Worm (Caenorhabditis elegans) whole organism, L1 larva: ENCODE results near the gene unc-2.

Source experiments
- C04F5.9 ChIP-seq: sonication (generic microtip); optimal IDR thresholded peaks from 2 replicates; lab custom pipeline; 2016; ENCODE audit warnings: missing genetic modification characterization, missing compliant biosample characterization
- C16A3.4 ChIP-seq: fragments of 150-350 bp; optimal IDR thresholded peaks from 2 replicates; lab custom pipeline; 2014; ENCODE audit warnings: missing biosample characterization, missing genetic modification characterization
- C34B4.2 ChIP-seq: sonication (generic microtip); optimal IDR thresholded peaks from 2 replicates; lab custom pipeline; 2017; ENCODE audit warnings: mild to moderate bottlenecking, missing genetic modification characterization, missing compliant biosample characterization
- aly-2 ChIP-seq: fragments of 150-350 bp; optimal IDR thresholded peaks from 2 replicates; lab custom pipeline; 2014; ENCODE audit warnings: missing biosample characterization, missing genetic modification characterization
- ceh-8 ChIP-seq: fragments of 200-800 bp; sonication (Bioruptor generic); optimal IDR thresholded peaks from 2 replicates; lab custom pipeline; 2018; ENCODE audit warnings: mild to moderate bottlenecking, missing genetic modification characterization, moderate library complexity, missing compliant biosample characterization
- ceh-90 ChIP-seq: sonication (generic microtip); optimal IDR thresholded peaks from 2 replicates; lab custom pipeline; 2016; ENCODE audit warnings: missing genetic modification characterization, missing compliant biosample characterization
- ces-1 ChIP-seq: fragments of 150-350 bp; optimal IDR thresholded peaks from 2 replicates; lab custom pipeline; 2014; ENCODE audit warnings: missing biosample characterization, missing genetic modification reagents, missing genetic modification characterization
- dpl-1 ChIP-seq, 3 experiments: fragments of 150-350 bp in 2 of 3; sonication (generic microtip) in 1 of 3; optimal IDR thresholded peaks; 2 replicates each; lab custom pipeline; 2014 to 2017; ENCODE audit warnings: missing biosample characterization in 3 of 3, missing genetic modification characterization in 3 of 3, missing genetic modification reagents in 3 of 3
- dsc-1 ChIP-seq: sonication (generic microtip); optimal IDR thresholded peaks from 2 replicates; lab custom pipeline; 2016; ENCODE audit warnings: mild to moderate bottlenecking, missing genetic modification characterization, missing compliant biosample characterization
- efl-1 ChIP-seq, 4 experiments: fragments of 150-350 bp; optimal IDR thresholded peaks in 3 of 4; peaks in 1 of 4; 1 replicate in 1 of 4; 2 replicates in 3 of 4; lab custom pipeline; 2014; ENCODE audit warnings: missing biosample characterization in 2 of 4, missing genetic modification characterization in 2 of 4, missing genetic modification reagents in 2 of 4
- efl-3 ChIP-seq: fragments of 200-800 bp; sonication (Bioruptor generic); optimal IDR thresholded peaks from 2 replicates; lab custom pipeline; 2018; ENCODE audit warnings: mild to moderate bottlenecking, missing genetic modification characterization, missing compliant biosample characterization
- egl-27 ChIP-seq, 2 experiments: fragments of 150-350 bp in 1 of 2; sonication (generic microtip); optimal IDR thresholded peaks; 3 replicates each; lab custom pipeline; 2017 to 2018; ENCODE audit warnings: missing biosample characterization in 2 of 2, missing genetic modification characterization in 2 of 2, missing genetic modification reagents in 2 of 2
- fkh-10 ChIP-seq: sonication (generic microtip); optimal IDR thresholded peaks from 2 replicates; lab custom pipeline; 2017; ENCODE audit warnings: missing biosample characterization, missing genetic modification reagents, missing genetic modification characterization
- fkh-4 ChIP-seq: sonication (generic microtip); optimal IDR thresholded peaks from 2 replicates; lab custom pipeline; 2016; ENCODE audit warnings: missing compliant biosample characterization, missing genetic modification characterization, borderline replicate concordance
- fkh-8 ChIP-seq: sonication (generic microtip); optimal IDR thresholded peaks from 2 replicates; lab custom pipeline; 2016; ENCODE audit warnings: mild to moderate bottlenecking, missing genetic modification characterization, missing compliant biosample characterization
- fos-1 ChIP-seq: fragments of 150-350 bp; optimal IDR thresholded peaks from 2 replicates; lab custom pipeline; 2014; ENCODE audit warnings: missing biosample characterization, missing genetic modification characterization
- grh-1 ChIP-seq: fragments of 200-800 bp; sonication (Bioruptor generic); IDR thresholded peaks from 2 replicates; pipeline ENCODE4 v1.3.6; 2022; ENCODE audit warnings: missing genetic modification reagents, missing genetic modification characterization, missing compliant biosample characterization
- irx-1 ChIP-seq: sonication (generic microtip); optimal IDR thresholded peaks from 2 replicates; lab custom pipeline; 2016; ENCODE audit warnings: missing genetic modification characterization, missing compliant biosample characterization
- jun-1 ChIP-seq: fragments of 150-350 bp; optimal IDR thresholded peaks from 2 replicates; lab custom pipeline; 2014; ENCODE audit warnings: missing biosample characterization, missing genetic modification reagents, missing genetic modification characterization
- lin-13 ChIP-seq: fragments of 150-350 bp; optimal IDR thresholded peaks from 2 replicates; lab custom pipeline; 2014; ENCODE audit warnings: missing biosample characterization, missing genetic modification reagents, missing genetic modification characterization
- lin-15B ChIP-seq: fragments of 150-350 bp; sonication (generic microtip); optimal IDR thresholded peaks from 3 replicates; lab custom pipeline; 2014; ENCODE audit warnings: missing biosample characterization, missing genetic modification characterization
- lin-35 ChIP-seq, 2 experiments: fragments of 150-350 bp; optimal IDR thresholded peaks; 2 replicates each; lab custom pipeline; 2014; ENCODE audit warnings: missing biosample characterization in 2 of 2, missing genetic modification characterization in 2 of 2, missing genetic modification reagents in 2 of 2
- lir-3 ChIP-seq: sonication (generic microtip); optimal IDR thresholded peaks from 2 replicates; lab custom pipeline; 2016; ENCODE audit warnings: mild to moderate bottlenecking, missing genetic modification characterization, moderate library complexity, missing compliant biosample characterization; ENCODE audit not compliant: poor library complexity
- lsy-2 ChIP-seq, 2 experiments: fragments of 150-350 bp; optimal IDR thresholded peaks; 2 replicates each; lab custom pipeline; 2014; ENCODE audit warnings: missing biosample characterization in 2 of 2, missing genetic modification characterization in 2 of 2
- mdl-1 ChIP-seq, 2 experiments: fragments of 150-350 bp; optimal IDR thresholded peaks; 2 replicates each; lab custom pipeline; 2014 to 2017; ENCODE audit warnings: missing biosample characterization in 2 of 2, missing genetic modification characterization in 2 of 2, inconsistent platforms in 1 of 2
- mef-2 ChIP-seq: fragments of 150-350 bp; optimal IDR thresholded peaks from 2 replicates; lab custom pipeline; 2014; ENCODE audit warnings: missing biosample characterization, missing genetic modification characterization
- mep-1 ChIP-seq: fragments of 150-350 bp; optimal IDR thresholded peaks from 2 replicates; lab custom pipeline; 2014; ENCODE audit warnings: missing biosample characterization, missing genetic modification characterization
- nhr-11 ChIP-seq: fragments of 150-350 bp; optimal IDR thresholded peaks from 2 replicates; lab custom pipeline; 2014; ENCODE audit warnings: missing biosample characterization, missing genetic modification characterization
- nhr-19 ChIP-seq: fragments of 200-800 bp; sonication (Bioruptor generic); conservative IDR thresholded peaks from 2 replicates; pipeline ENCODE4 v1.3.6; 2022; ENCODE audit warnings: missing genetic modification characterization, missing compliant biosample characterization
- nhr-20 ChIP-seq: sonication (generic microtip); optimal IDR thresholded peaks from 2 replicates; lab custom pipeline; 2016; ENCODE audit warnings: mild to moderate bottlenecking, missing genetic modification characterization, missing compliant biosample characterization
- nhr-71 ChIP-seq: sonication (generic microtip); optimal IDR thresholded peaks from 2 replicates; lab custom pipeline; 2016; ENCODE audit warnings: mild to moderate bottlenecking, missing genetic modification characterization, moderate library complexity, missing compliant biosample characterization
- nhr-85 ChIP-seq: sonication (generic microtip); peaks from one replicate; lab custom pipeline; 2016; ENCODE audit warnings: missing genetic modification characterization, inconsistent platforms, missing compliant biosample characterization
- nhr-90 ChIP-seq: sonication (generic microtip); optimal IDR thresholded peaks from 2 replicates; lab custom pipeline; 2016; ENCODE audit warnings: mild to moderate bottlenecking, missing genetic modification characterization, missing compliant biosample characterization; ENCODE audit not compliant: poor library complexity
- pag-3 ChIP-seq: sonication (generic microtip); optimal IDR thresholded peaks from 2 replicates; lab custom pipeline; 2017; ENCODE audit warnings: missing genetic modification characterization, mild to moderate bottlenecking, missing compliant biosample characterization, antibody characterized with exemption, borderline replicate concordance; ENCODE audit not compliant: insufficient read depth
- pax-3 ChIP-seq: fragments of 200-800 bp; sonication (Bioruptor generic); optimal IDR thresholded peaks from 2 replicates; lab custom pipeline; 2018; ENCODE audit warnings: mild to moderate bottlenecking, missing genetic modification characterization, moderate library complexity, missing compliant biosample characterization
- rnt-1 ChIP-seq: sonication (generic microtip); optimal IDR thresholded peaks from 2 replicates; lab custom pipeline; 2016; ENCODE audit warnings: mild to moderate bottlenecking, missing genetic modification characterization, moderate library complexity, missing compliant biosample characterization
- snpc-4 ChIP-seq: fragments of 150-350 bp; optimal IDR thresholded peaks from 2 replicates; lab custom pipeline; 2014; ENCODE audit warnings: missing biosample characterization, missing genetic modification characterization
- sup-37 ChIP-seq: fragments of 200-800 bp; sonication (Bioruptor generic); optimal IDR thresholded peaks from 2 replicates; lab custom pipeline; 2018; ENCODE audit warnings: mild to moderate bottlenecking, missing genetic modification characterization, missing compliant biosample characterization
- unc-30 ChIP-seq: sonication (generic microtip); optimal IDR thresholded peaks from 2 replicates; lab custom pipeline; 2017; ENCODE audit warnings: missing biosample characterization, missing genetic modification characterization
- unc-62 ChIP-seq: fragments of 150-350 bp; optimal IDR thresholded peaks from 2 replicates; lab custom pipeline; 2014; ENCODE audit warnings: missing biosample characterization, missing genetic modification reagents, missing genetic modification characterization
- unc-98 ChIP-seq: fragments of 200-800 bp; sonication (Bioruptor generic); IDR thresholded peaks from 2 replicates; pipeline ENCODE4 v1.3.6; 2022; ENCODE audit warnings: missing genetic modification characterization, missing compliant biosample characterization
- vab-15 ChIP-seq: sonication (generic microtip); optimal IDR thresholded peaks from 2 replicates; lab custom pipeline; 2017; ENCODE audit warnings: missing genotype, mild to moderate bottlenecking, missing genetic modification characterization, missing compliant biosample characterization
- xbp-1 ChIP-seq: sonication (generic microtip); optimal IDR thresholded peaks from 2 replicates; lab custom pipeline; 2016; ENCODE audit warnings: missing genetic modification characterization, missing compliant biosample characterization
- zag-1 ChIP-seq: fragments of 150-350 bp; optimal IDR thresholded peaks from 2 replicates; lab custom pipeline; 2014; ENCODE audit warnings: missing biosample characterization, missing genetic modification characterization
- zip-4 ChIP-seq: fragments of 200-800 bp; sonication (Bioruptor generic); optimal IDR thresholded peaks from 2 replicates; lab custom pipeline; 2018; ENCODE audit warnings: mild to moderate bottlenecking, missing genetic modification characterization, moderate library complexity, missing compliant biosample characterization
- ztf-11 ChIP-seq, 2 experiments: sonication (generic microtip); optimal IDR thresholded peaks; 2 replicates each; lab custom pipeline; 2016 to 2017; ENCODE audit warnings: missing genetic modification characterization in 2 of 2, missing biosample characterization in 1 of 2, missing compliant biosample characterization in 1 of 2
- ztf-4 ChIP-seq: fragments of 150-350 bp; optimal IDR thresholded peaks from 2 replicates; lab custom pipeline; 2014; ENCODE audit warnings: missing biosample characterization, missing genetic modification characterization

The unc-2 gene

ce11 chrX:2763476-2764268, at the start of gene unc-2:
unc-2 (minus strand) TSS chrX:2763526.
- TF ChIP-seq fkh-4 (peak; percentile 26), ces-1 (GFP tag; lab: Kevin White, UChicago) (no peak), efl-3 (GFP tag; lab: Kevin White, UChicago) (no peak), dsc-1 (tag; lab: Kevin White, UChicago) (peak; percentile 72), efl-1 (optimal IDR thresholded peaks at IDR 0.05; lab: Kevin White, UChicago) (no peak), efl-1 (GFP tag; optimal IDR thresholded peaks at IDR 0.05 in 1 of 2; lab: Kevin White, UChicago) (peak in 1 of 2 experiments; percentile 55), grh-1 (GFP tag; lab: Robert Waterston, UW) (no peak), snpc-4 (tag; lab: Kevin White, UChicago) (peak; percentile 10), fkh-10 (GFP tag; lab: Kevin White, UChicago) (no peak), fkh-8 (tag; lab: Kevin White, UChicago) (no peak)

ce11 chrX:2809611-2810010, 46.3 kb upstream of the unc-2 start, which contains the start of gene C14A11.9:
C14A11.9 (minus strand) TSS chrX:2809637.
- peak; percentile 86 for TF ChIP-seq snpc-4 (tag; lab: Kevin White, UChicago)
- TF ChIP-seq nhr-19 (GFP tag; lab: Robert Waterston, UW), result peak; percentile 90
- TF ChIP-seq grh-1 (GFP tag; lab: Robert Waterston, UW), result peak; percentile 80
- peak; percentile 69 to 80 (median 79) for TF ChIP-seq dpl-1 (GFP tag; optimal IDR thresholded peaks at IDR 0.05; lab: Kevin White, UChicago)
- peak; percentile 94 for TF ChIP-seq nhr-20
- peak; percentile 90 for TF ChIP-seq xbp-1
- TF ChIP-seq fkh-4, result peak; percentile 44
- no peak for TF ChIP-seq unc-62 (GFP tag; lab: Kevin White, UChicago)
- peak; percentile 94 for TF ChIP-seq nhr-90
- peak; percentile 82 for TF ChIP-seq pax-3 (tag; lab: Kevin White, UChicago)
- peak; percentile 89 to 91 for TF ChIP-seq lsy-2 (tag; optimal IDR thresholded peaks at IDR 0.05; lab: Kevin White, UChicago)
- TF ChIP-seq zag-1, result peak; percentile 63
- peak; percentile 33 for TF ChIP-seq mef-2 (tag; lab: Kevin White, UChicago)
- TF ChIP-seq rnt-1 (tag; lab: Kevin White, UChicago), result peak; percentile 96
- peak; percentile 89 for TF ChIP-seq fos-1
- peak; percentile 52 for TF ChIP-seq efl-3 (GFP tag; lab: Kevin White, UChicago)
- peak in 1 of 2 experiments; percentile 66 for TF ChIP-seq ztf-11 (tag; optimal IDR thresholded peaks at IDR 0.05; lab: Kevin White, UChicago)
- TF ChIP-seq unc-98 (GFP tag; lab: Robert Waterston, UW), result no peak
- TF ChIP-seq irx-1, result peak; percentile 92
- TF ChIP-seq unc-30 (tag; lab: Kevin White, UChicago), result no peak
- TF ChIP-seq aly-2 (tag; lab: Kevin White, UChicago), result peak; percentile 76
- peak; percentile 71 for TF ChIP-seq C04F5.9
- peak; percentile 96 for TF ChIP-seq nhr-85 (tag; lab: Kevin White, UChicago)
- no peak for TF ChIP-seq vab-15 (tag; lab: Kevin White, UChicago)
- TF ChIP-seq C34B4.2 (tag; lab: Kevin White, UChicago), result no peak
- peak; percentile 92 for TF ChIP-seq jun-1 (tag; lab: Kevin White, UChicago)
- peak; percentile 81 for TF ChIP-seq ceh-8
- TF ChIP-seq nhr-71 (tag; lab: Kevin White, UChicago), result peak; percentile 95
- TF ChIP-seq zip-4 (GFP tag; lab: Kevin White, UChicago), result peak; percentile 77
- peak; percentile 78 to 90 for TF ChIP-seq lin-35 (GFP tag; optimal IDR thresholded peaks at IDR 0.05; lab: Kevin White, UChicago)
- TF ChIP-seq nhr-11 (tag; lab: Kevin White, UChicago), result peak; percentile 72
- TF ChIP-seq ceh-90 (tag; lab: Kevin White, UChicago), result peak; percentile 23
- peak; percentile 98 for TF ChIP-seq mep-1 (tag; lab: Kevin White, UChicago)
- peak; percentile 84 for TF ChIP-seq C16A3.4 (tag; lab: Kevin White, UChicago)
- TF ChIP-seq lin-15B (tag; lab: Kevin White, UChicago), result peak; percentile 16
- TF ChIP-seq lin-13 (GFP tag; lab: Kevin White, UChicago), result peak; percentile 91
- peak; percentile 69 for TF ChIP-seq ztf-4 (tag; lab: Kevin White, UChicago)
- TF ChIP-seq egl-27 (tag; optimal IDR thresholded peaks at IDR 0.05; lab: Kevin White, UChicago), result peak in 1 of 2 experiments; percentile 52
- peak; percentile 56 for TF ChIP-seq lir-3
- TF ChIP-seq sup-37, result peak; percentile 68
- TF ChIP-seq pag-3 (tag; lab: Kevin White, UChicago), result peak; percentile 35
- peak in 1 of 2 experiments; percentile 87 for TF ChIP-seq mdl-1 (tag; optimal IDR thresholded peaks at IDR 0.05; lab: Kevin White, UChicago)
